Worm (Caenorhabditis elegans) whole organism, early embryonic: Measurements from ENCODE around the gene prx-12.

Experiments
- aly-1 ChIP-seq: sonication (generic microtip); optimal IDR thresholded peaks from 2 replicates; lab custom pipeline; 2016; ENCODE audit warnings: missing genetic modification characterization, missing compliant biosample characterization
- ama-1 ChIP-seq: fragments of 150-350 bp; optimal IDR thresholded peaks from 2 replicates; lab custom pipeline; 2014

ce11 chrX:11426647-11427046, 33.6 kb downstream of the prx-12 start:
- no peak for TF ChIP-seq aly-1
- no peak for TF ChIP-seq ama-1
